Worm (Caenorhabditis elegans) whole organism, midembryonic: Measurements from ENCODE around the gene pid-5.

Experiments used
- T22C8.4 ChIP-seq: fragments of 200-800 bp; sonication (Bioruptor generic); IDR thresholded peaks from 2 replicates; pipeline ENCODE4 v1.3.6; 2022; ENCODE audit warnings: missing genetic modification characterization, missing compliant biosample characterization
- cog-1 ChIP-seq: sonication (generic microtip); optimal IDR thresholded peaks from 2 replicates; lab custom pipeline; 2016; ENCODE audit warnings: missing genetic modification characterization, missing compliant biosample characterization
- flt-1 ChIP-seq: fragments of 200-800 bp; sonication (Bioruptor generic); IDR thresholded peaks from 2 replicates; pipeline ENCODE4 v1.3.6; 2022; ENCODE audit warnings: missing genetic modification characterization, missing compliant biosample characterization
- klf-2 ChIP-seq: fragments of 200-800 bp; sonication (Bioruptor generic); conservative IDR thresholded peaks from 2 replicates; pipeline ENCODE4 v1.3.6; 2022; ENCODE audit warnings: missing genetic modification reagents, missing genetic modification characterization, missing compliant biosample characterization
- med-1 ChIP-seq: sonication (generic microtip); optimal IDR thresholded peaks from 2 replicates; lab custom pipeline; 2017; ENCODE audit warnings: missing genetic modification characterization, mild to moderate bottlenecking, missing compliant biosample characterization, antibody characterized with exemption, missing genetic modification reagents; ENCODE audit not compliant: insufficient read depth
- ref-1 ChIP-seq: fragments of 200-800 bp; sonication (Bioruptor generic); conservative IDR thresholded peaks from 2 replicates; pipeline ENCODE4 v1.3.6; 2022; ENCODE audit warnings: missing genetic modification reagents, missing genetic modification characterization, missing compliant biosample characterization
- tab-1 ChIP-seq: fragments of 200-800 bp; sonication (Bioruptor generic); IDR thresholded peaks from 2 replicates; pipeline ENCODE4 v1.3.6; 2022; ENCODE audit warnings: missing genetic modification characterization, missing compliant biosample characterization
- ztf-23 ChIP-seq: fragments of 200-800 bp; sonication (Bioruptor generic); IDR thresholded peaks from 2 replicates; pipeline ENCODE4 v1.3.6; 2022; ENCODE audit warnings: missing genetic modification reagents, missing genetic modification characterization, missing compliant biosample characterization
- ztf-29 ChIP-seq: fragments of 200-800 bp; sonication (Bioruptor generic); IDR thresholded peaks from 2 replicates; pipeline ENCODE4 v1.3.6; 2022; ENCODE audit warnings: missing genetic modification reagents, missing genetic modification characterization, missing compliant biosample characterization

pid-5 gene

DNA sequence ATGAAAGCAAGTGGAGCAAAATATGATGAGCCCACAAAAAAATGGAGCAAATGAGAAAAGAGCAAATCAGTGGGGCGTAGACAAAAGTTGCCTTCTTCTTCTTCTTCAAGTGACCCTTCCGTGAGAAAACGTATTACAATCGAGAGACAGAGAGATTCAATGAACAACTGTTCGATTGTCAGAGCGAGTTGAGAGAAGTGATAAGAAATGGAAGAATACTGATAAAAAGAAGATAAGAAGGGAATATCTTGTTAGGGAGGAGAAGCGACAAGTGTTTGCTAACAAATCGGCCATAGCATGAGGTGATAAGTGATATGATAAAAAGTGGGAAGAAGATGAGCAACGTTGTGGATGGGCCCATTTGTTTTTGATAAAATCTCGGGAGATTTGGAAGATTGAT, 18.4 kb upstream of the pid-5 start:
- TF ChIP-seq med-1 (GFP tag; lab: Kevin White, UChicago) (no peak), klf-2 (GFP tag; lab: Robert Waterston, UW) (no peak), T22C8.4 (GFP tag; lab: Robert Waterston, UW) (no peak), cog-1 (tag; lab: Kevin White, UChicago) (no peak), flt-1 (GFP tag; lab: Robert Waterston, UW) (no peak), tab-1 (GFP tag; lab: Robert Waterston, UW) (no peak), ref-1 (GFP tag; lab: Robert Waterston, UW) (no peak), ztf-29 (GFP tag; lab: Robert Waterston, UW) (no peak), ztf-23 (no peak)

DNA sequence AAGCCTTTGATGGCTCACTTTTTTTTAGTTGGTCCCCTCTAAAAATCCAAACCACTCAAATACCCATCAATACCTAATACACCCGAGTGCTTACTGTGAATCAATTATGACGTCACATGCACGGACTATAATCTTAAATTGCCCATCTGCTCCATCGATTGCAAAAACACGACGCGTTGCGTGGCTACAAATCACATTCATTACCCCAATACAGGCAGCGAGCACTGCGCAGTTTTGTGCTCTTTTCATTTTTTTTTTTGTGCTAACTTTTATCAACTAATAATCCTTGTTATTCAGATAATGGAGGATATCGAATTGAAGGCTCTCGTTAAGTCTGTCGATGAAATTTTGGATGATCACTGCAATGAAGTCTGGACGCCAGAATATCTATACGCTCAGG, 15.6 kb upstream of the pid-5 start, which contains the start of gene Y45G5AM.5:
Gene Y45G5AM.5 (plus strand): TSS at position 301 of the 400 bp plus-strand sequence.
- TF ChIP-seq klf-2 (GFP tag; lab: Robert Waterston, UW) = no peak
- no peak for TF ChIP-seq tab-1 (GFP tag; lab: Robert Waterston, UW)
- TF ChIP-seq med-1 (GFP tag; lab: Kevin White, UChicago) = no peak
- TF ChIP-seq flt-1 (GFP tag; lab: Robert Waterston, UW) = no peak
- TF ChIP-seq T22C8.4 (GFP tag; lab: Robert Waterston, UW) = no peak

DNA sequence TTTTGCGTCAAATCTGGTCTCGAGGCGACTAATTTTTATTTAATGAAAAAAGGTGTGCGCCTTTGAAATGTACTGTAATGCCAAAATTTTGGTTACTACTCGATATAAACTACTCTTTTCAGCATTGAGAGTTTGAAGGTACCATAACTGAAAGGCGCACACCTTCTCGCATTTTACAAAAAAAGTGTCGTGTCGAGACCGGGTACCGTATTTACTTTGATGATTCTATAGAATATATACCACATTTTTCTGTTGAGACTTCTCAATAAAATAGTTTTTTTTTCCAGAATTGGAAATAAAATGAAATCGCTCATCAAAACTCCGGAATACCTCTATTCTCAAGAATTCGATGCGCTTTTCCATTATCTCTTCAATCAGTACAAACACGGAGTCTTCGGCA, 12.8 kb upstream of the pid-5 start, which contains the start of gene Y45G5AM.4:
Gene Y45G5AM.4 (plus strand): TSS at position 301 of the 400 bp plus-strand sequence.
- TF ChIP-seq ztf-29 (GFP tag; lab: Robert Waterston, UW) (no peak), ref-1 (GFP tag; lab: Robert Waterston, UW) (no peak), tab-1 (GFP tag; lab: Robert Waterston, UW) (no peak), cog-1 (tag; lab: Kevin White, UChicago) (no peak), med-1 (GFP tag; lab: Kevin White, UChicago) (no peak), flt-1 (GFP tag; lab: Robert Waterston, UW) (no peak), ztf-23 (no peak), T22C8.4 (GFP tag; lab: Robert Waterston, UW) (no peak), klf-2 (GFP tag; lab: Robert Waterston, UW) (no peak)

DNA sequence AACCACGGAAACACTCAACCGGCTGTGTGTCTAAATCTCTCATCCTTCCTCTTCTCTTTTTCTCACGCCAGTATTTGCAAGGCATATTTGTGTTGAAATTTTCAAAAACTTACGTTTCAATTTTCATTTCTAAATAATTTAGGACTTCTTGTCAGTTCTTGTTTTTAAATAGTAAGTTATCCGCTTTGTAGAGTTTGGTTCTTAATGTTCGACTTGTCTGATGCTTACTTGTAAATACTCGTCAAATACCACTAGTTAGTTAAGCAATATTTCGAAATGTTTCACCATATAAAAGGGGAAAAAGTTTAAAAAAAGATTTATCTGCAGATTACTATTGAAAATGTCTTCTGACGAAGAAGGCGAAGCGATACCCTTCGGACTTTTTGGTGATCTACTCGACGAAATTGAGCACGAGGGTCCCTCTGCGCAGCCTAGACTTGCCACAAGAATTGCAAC, 11.2 kb upstream of the pid-5 start, which contains the start of gene Y45G5AM.3:
Gene Y45G5AM.3 (plus strand): TSS at position 51 of the 456 bp plus-strand sequence.
- TF ChIP-seq ref-1 (GFP tag; lab: Robert Waterston, UW) (no peak), T22C8.4 (GFP tag; lab: Robert Waterston, UW) (no peak), cog-1 (tag; lab: Kevin White, UChicago) (no peak), ztf-23 (no peak), med-1 (GFP tag; lab: Kevin White, UChicago) (no peak), tab-1 (GFP tag; lab: Robert Waterston, UW) (no peak), ztf-29 (GFP tag; lab: Robert Waterston, UW) (no peak), klf-2 (GFP tag; lab: Robert Waterston, UW) (no peak), flt-1 (GFP tag; lab: Robert Waterston, UW) (no peak)

DNA sequence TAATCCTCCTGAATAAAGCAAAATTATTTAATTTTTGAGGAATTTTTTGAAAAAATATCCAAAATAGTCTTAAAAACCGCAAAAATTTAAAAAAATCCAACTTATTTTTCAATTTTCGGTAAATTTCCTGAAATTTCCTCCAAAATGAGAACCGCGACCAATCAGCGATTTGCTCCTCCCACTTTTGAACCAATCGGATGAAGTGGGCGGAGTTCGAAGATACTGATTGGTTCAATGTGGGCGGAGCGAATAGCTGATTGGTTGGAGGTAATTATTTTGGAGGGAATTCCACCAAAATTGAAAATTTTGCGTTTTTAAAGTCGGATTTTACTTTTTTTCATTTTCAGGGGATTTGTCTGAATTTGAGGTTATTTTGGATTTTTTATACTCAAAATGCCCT, 7.6 kb upstream of the pid-5 start:
- TF ChIP-seq cog-1 (tag; lab: Kevin White, UChicago) (no peak), ztf-29 (GFP tag; lab: Robert Waterston, UW) (no peak), T22C8.4 (GFP tag; lab: Robert Waterston, UW) (no peak), flt-1 (GFP tag; lab: Robert Waterston, UW) (no peak), ztf-23 (no peak), tab-1 (GFP tag; lab: Robert Waterston, UW) (no peak), ref-1 (GFP tag; lab: Robert Waterston, UW) (no peak), klf-2 (GFP tag; lab: Robert Waterston, UW) (no peak), med-1 (GFP tag; lab: Kevin White, UChicago) (no peak)

DNA sequence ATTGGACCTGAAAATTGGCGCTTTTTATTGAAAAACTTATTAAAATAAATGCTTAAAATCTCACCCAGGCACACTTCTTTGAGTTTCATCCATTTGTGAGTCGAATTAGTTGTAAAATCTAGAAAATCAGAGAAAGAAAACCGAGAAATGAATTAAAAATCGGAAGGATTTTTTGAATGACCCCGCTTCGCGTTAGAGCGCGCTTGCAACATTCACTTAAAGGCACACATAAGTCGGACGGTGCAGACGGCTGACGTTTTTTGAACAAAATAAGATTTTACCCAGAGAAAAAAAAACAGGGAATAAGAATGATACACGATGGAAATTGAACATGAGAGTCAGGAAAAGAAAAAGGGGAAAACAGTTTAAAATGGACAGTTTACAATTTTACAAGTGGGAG, 6.0 kb upstream of the pid-5 start:
- no peak for TF ChIP-seq T22C8.4 (GFP tag; lab: Robert Waterston, UW)
- no peak for TF ChIP-seq flt-1 (GFP tag; lab: Robert Waterston, UW)
- TF ChIP-seq cog-1 (tag; lab: Kevin White, UChicago) = no peak
- TF ChIP-seq ztf-23 = no peak
- no peak for TF ChIP-seq ztf-29 (GFP tag; lab: Robert Waterston, UW)

DNA sequence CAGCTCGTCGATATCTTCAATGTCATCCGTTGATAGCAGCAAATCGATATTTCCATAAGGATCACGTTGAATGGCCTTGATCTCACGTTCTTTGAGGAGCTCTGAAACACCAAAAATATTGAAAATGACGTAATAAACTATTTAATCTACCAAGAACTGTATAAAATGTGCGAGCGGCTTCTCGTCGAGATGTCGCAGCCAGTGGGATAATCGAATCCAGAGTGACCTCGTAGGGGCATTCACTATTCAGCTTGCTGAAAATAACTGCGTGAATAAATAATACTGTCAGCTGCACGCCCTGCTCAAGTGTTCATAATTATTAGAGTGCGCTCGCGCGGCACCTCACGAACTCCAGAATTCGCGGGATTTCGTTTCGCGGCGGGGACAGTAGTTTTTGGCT, 5.5 kb upstream of the pid-5 start, which contains the start of gene Y45G5AM.7:
Gene Y45G5AM.7 (minus strand): TSS at position 101 of the 400 bp plus-strand sequence.
- TF ChIP-seq med-1 (GFP tag; lab: Kevin White, UChicago) (no peak), ztf-29 (GFP tag; lab: Robert Waterston, UW) (no peak), ref-1 (GFP tag; lab: Robert Waterston, UW) (no peak), tab-1 (GFP tag; lab: Robert Waterston, UW) (no peak), T22C8.4 (GFP tag; lab: Robert Waterston, UW) (no peak), klf-2 (GFP tag; lab: Robert Waterston, UW) (no peak), ztf-23 (no peak), cog-1 (tag; lab: Kevin White, UChicago) (no peak), flt-1 (GFP tag; lab: Robert Waterston, UW) (no peak)

DNA sequence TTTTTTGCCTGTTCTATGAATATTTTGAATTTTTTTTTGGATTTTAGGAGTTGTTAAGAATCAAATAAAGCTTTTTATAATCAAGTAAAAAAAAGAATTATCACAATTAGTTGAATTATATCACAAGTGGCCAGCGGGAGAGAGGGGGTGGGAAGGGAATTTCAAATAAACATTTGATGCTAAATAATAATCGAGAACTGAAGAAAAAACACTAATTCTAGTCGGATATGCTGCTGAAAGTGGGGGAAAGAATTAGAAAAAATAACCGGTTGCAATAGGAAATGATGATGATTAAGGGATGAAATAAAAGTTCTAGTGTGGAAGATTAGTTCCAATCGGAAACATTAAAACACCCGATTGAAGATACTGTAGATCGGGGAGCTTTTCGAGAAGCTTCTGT, 5.6 kb downstream of the pid-5 start:
- no peak for TF ChIP-seq T22C8.4 (GFP tag; lab: Robert Waterston, UW)
- TF ChIP-seq tab-1 (GFP tag; lab: Robert Waterston, UW) = no peak
- no peak for TF ChIP-seq ztf-29 (GFP tag; lab: Robert Waterston, UW)
- no peak for TF ChIP-seq med-1 (GFP tag; lab: Kevin White, UChicago)
- TF ChIP-seq ref-1 (GFP tag; lab: Robert Waterston, UW) = no peak
- no peak for TF ChIP-seq ztf-23
- no peak for TF ChIP-seq flt-1 (GFP tag; lab: Robert Waterston, UW)
- no peak for TF ChIP-seq klf-2 (GFP tag; lab: Robert Waterston, UW)
- TF ChIP-seq cog-1 (tag; lab: Kevin White, UChicago) = no peak

DNA sequence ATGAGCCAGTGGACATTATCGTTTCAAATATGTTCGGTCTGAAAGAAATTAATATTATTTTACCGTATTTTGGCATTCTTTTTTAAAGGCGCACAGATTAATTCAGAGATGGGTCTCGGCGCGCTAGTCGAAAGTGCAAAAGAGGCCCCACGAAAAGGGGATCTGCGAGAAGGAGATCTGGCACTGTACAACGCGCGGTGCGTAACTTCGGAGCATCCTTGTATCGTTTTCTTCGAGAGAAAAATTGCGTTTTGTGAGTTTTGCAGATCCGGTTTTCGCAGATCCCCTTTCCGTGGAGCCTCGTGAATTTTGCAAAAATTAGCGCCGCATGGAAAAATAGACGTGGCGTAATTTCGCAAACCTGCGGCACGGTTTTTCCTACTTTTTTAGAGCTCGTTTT, 6.0 kb downstream of the pid-5 start:
- no peak for TF ChIP-seq med-1 (GFP tag; lab: Kevin White, UChicago)
- no peak for TF ChIP-seq tab-1 (GFP tag; lab: Robert Waterston, UW)
- TF ChIP-seq flt-1 (GFP tag; lab: Robert Waterston, UW) = peak; percentile 70; the same call in 1 of the 2 replicates
